Fruit fly (Drosophila melanogaster) whole organism, embryonic: ENCODE data around the gene CG18542.

Experiments used
- CG3407 ChIP-seq: fragments of 200-800 bp; sonication (Bioruptor generic); optimal IDR thresholded peaks from 2 replicates; lab custom pipeline; 2018; ENCODE audit warnings: missing biosample characterization, mild to moderate bottlenecking, missing genetic modification characterization
- CG6683 ChIP-seq: fragments of 200-800 bp; sonication (Bioruptor generic); optimal IDR thresholded peaks from 2 replicates; lab custom pipeline; 2017; ENCODE audit warnings: missing biosample characterization, mild to moderate bottlenecking, missing genetic modification characterization, missing genetic modification reagents
- CG6813 ChIP-seq: fragments of 200-800 bp; sonication (Bioruptor generic); optimal IDR thresholded peaks from 2 replicates; lab custom pipeline; 2017; ENCODE audit warnings: missing biosample characterization, missing genetic modification characterization, mild to moderate bottlenecking, moderate library complexity, missing genetic modification reagents
- CG8924 ChIP-seq: fragments of 200-800 bp; optimal IDR thresholded peaks from 3 replicates; lab custom pipeline; 2019; ENCODE audit warnings: missing biosample characterization, mild to moderate bottlenecking, missing genetic modification characterization, moderate library complexity
- CG9609 ChIP-seq: fragments of 200-800 bp; sonication (Bioruptor generic); optimal IDR thresholded peaks from 3 replicates; lab custom pipeline; 2016; ENCODE audit warnings: missing biosample characterization, missing genetic modification characterization
- Ets97D ChIP-seq: fragments of 200-800 bp; sonication (Bioruptor generic); optimal IDR thresholded peaks from 3 replicates; lab custom pipeline; 2016; ENCODE audit warnings: missing biosample characterization, missing genetic modification characterization
- Rfx ChIP-seq: fragments of 200-800 bp; sonication (Bioruptor generic); IDR thresholded peaks from 2 replicates; pipeline ENCODE4 v1.3.6; 2022; ENCODE audit warnings: missing biosample characterization, missing genetic modification characterization
- aop ChIP-seq: fragments of 200-800 bp; sonication (Bioruptor generic); IDR thresholded peaks from 2 replicates; pipeline ENCODE4 v1.3.6; 2022; ENCODE audit warnings: missing biosample characterization, missing genetic modification characterization
- lmd ChIP-seq: fragments of 200-800 bp; sonication (Bioruptor generic); IDR thresholded peaks from 2 replicates; pipeline ENCODE4 v1.3.6; 2022; ENCODE audit warnings: missing biosample characterization, missing genetic modification characterization

dm6 chr3R:9679746-9680145, 5.8 kb upstream of the CG18542 start, which contains the start of gene nmdyn-D7:
- TF ChIP-seq CG8924 (tag; lab: Kevin White, UChicago) (no peak), CG3407 (no peak), aop (GFP tag; lab: Robert Waterston, UW) (no peak), lmd (no peak), CG9609 (no peak), CG6813 (GFP tag; lab: Kevin White, UChicago) (no peak), Ets97D (peak; percentile 9), CG6683 (no peak), Rfx (GFP tag; lab: Robert Waterston, UW) (peak; percentile 70)
